Worm (Caenorhabditis elegans) whole organism, mixed stage, embryonic: ENCODE data around the gene F46B3.23.
"Not testable (repeated sequence)": the region's sequence is repeated elsewhere in the genome, so short reads cannot be mapped to it uniquely, and the experiment has no call there.

Source experiments
- ces-1 ChIP-seq: fragments of 150-350 bp; optimal IDR thresholded peaks from 2 replicates; lab custom pipeline; 2014; ENCODE audit warnings: missing biosample characterization, missing genetic modification reagents, missing genetic modification characterization
- elt-1 ChIP-seq: sonication (generic microtip); optimal IDR thresholded peaks from 2 replicates; lab custom pipeline; 2017; ENCODE audit warnings: missing genetic modification characterization, mild to moderate bottlenecking, missing compliant biosample characterization, antibody characterized with exemption, moderate library complexity, borderline replicate concordance; ENCODE audit not compliant: insufficient read depth
- lsy-2 ChIP-seq: fragments of 150-350 bp; optimal IDR thresholded peaks from 2 replicates; lab custom pipeline; 2014; ENCODE audit warnings: missing biosample characterization, missing genetic modification characterization
- mab-5 ChIP-seq: fragments of 150-350 bp; optimal IDR thresholded peaks from 2 replicates; lab custom pipeline; 2014; ENCODE audit warnings: missing biosample characterization, missing genetic modification characterization
- mep-1 ChIP-seq: fragments of 150-350 bp; optimal IDR thresholded peaks from 2 replicates; lab custom pipeline; 2017; ENCODE audit warnings: missing biosample characterization, missing genetic modification reagents, missing genetic modification characterization, inconsistent platforms
- mls-2 ChIP-seq: sonication (generic microtip); optimal IDR thresholded peaks from 2 replicates; lab custom pipeline; 2016; ENCODE audit warnings: mild to moderate bottlenecking, missing genetic modification characterization, moderate library complexity, missing compliant biosample characterization
- nhr-237 ChIP-seq: fragments of 150-350 bp; optimal IDR thresholded peaks from 2 replicates; lab custom pipeline; 2014; ENCODE audit warnings: missing biosample characterization, missing genetic modification characterization
- nhr-76 ChIP-seq: sonication (generic microtip); optimal IDR thresholded peaks from 2 replicates; lab custom pipeline; 2017; ENCODE audit warnings: missing biosample characterization, missing genetic modification characterization
- pha-4 ChIP-seq: fragments of 150-350 bp; optimal IDR thresholded peaks from 2 replicates; lab custom pipeline; 2018; ENCODE audit warnings: missing biosample characterization, missing genetic modification reagents, missing genetic modification characterization
- snpc-4 ChIP-seq: fragments of 150-350 bp; optimal IDR thresholded peaks from 2 replicates; lab custom pipeline; 2014; ENCODE audit warnings: missing biosample characterization, missing genetic modification characterization
- unc-62 ChIP-seq: fragments of 150-350 bp; optimal IDR thresholded peaks from 2 replicates; lab custom pipeline; 2014; ENCODE audit warnings: missing biosample characterization, missing genetic modification reagents, missing genetic modification characterization
- ztf-11 ChIP-seq: fragments of 150-350 bp; optimal IDR thresholded peaks from 2 replicates; lab custom pipeline; 2014; ENCODE audit warnings: missing biosample characterization, missing genetic modification characterization

- TF ChIP-seq elt-1 (tag; lab: Kevin White, UChicago); lsy-2; nhr-76 (tag; lab: Kevin White, UChicago); unc-62 (GFP tag; lab: Kevin White, UChicago); snpc-4 (tag; lab: Kevin White, UChicago); mab-5 (tag; lab: Kevin White, UChicago); mep-1; ces-1 (GFP tag; lab: Kevin White, UChicago); ztf-11; mls-2 (tag; lab: Kevin White, UChicago); pha-4 (tag; lab: Kevin White, UChicago); nhr-237 (tag; lab: Kevin White, UChicago): not testable (repeated sequence)
Observed at ce11 chrV:20564054-20564453, 42.5 kb downstream of the F46B3.23 start, which contains the start of gene F26F2.13.
